Worm (Caenorhabditis elegans): ENCODE data around the gene ZK1290.14.

DNA sequence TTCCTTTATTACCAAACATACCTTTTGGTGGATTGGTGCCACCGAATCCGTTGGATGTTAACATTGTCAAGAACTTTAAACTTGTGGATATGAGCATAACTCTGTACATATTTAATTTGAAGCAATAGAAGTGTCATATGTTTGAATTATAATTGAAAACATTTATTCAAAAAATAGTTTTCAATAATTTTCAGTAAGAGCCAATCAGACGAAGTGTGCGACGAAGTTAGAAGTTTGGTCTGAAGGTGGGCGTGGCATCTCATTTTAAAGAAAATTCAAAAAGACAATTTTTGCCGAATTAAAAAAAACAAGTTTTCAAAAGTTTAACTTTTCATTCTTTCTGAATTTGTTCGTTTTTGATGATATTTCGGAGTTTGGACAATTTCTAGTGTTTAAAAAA lies 39.4 kb upstream of the ZK1290.14 start, which contains the start of gene syd-1:
- TF ChIP-seq cog-1 (tag; optimal IDR thresholded peaks at IDR 0.05): no peak
- TF ChIP-seq T22C8.4 (GFP tag; IDR thresholded peaks at IDR 0.05): no peak
- no peak for TF ChIP-seq flt-1 (GFP tag; IDR thresholded peaks at IDR 0.05)

All from whole organism, midembryonic.